Fruit fly (Drosophila melanogaster) whole organism, embryonic: Measurements from ENCODE around the gene CG13623.

Source experiments
- Aef1 ChIP-seq: fragments of 200-800 bp; sonication (Bioruptor generic); IDR thresholded peaks from 3 replicates; pipeline ENCODE4 v1.3.6; 2022; ENCODE audit warnings: missing biosample characterization, missing genetic modification characterization
- C15 ChIP-seq: fragments of 200-800 bp; sonication (Bioruptor generic); IDR thresholded peaks from 3 replicates; pipeline ENCODE4 v1.3.6; 2022; ENCODE audit warnings: missing biosample characterization, missing genetic modification characterization
- CG10147 ChIP-seq: fragments of 200-800 bp; sonication (Bioruptor generic); optimal IDR thresholded peaks from 2 replicates; lab custom pipeline; 2019; ENCODE audit warnings: missing biosample characterization, mild to moderate bottlenecking, missing genetic modification characterization, moderate library complexity
- CG10267 ChIP-seq: fragments of 200-800 bp; sonication (Bioruptor generic); optimal IDR thresholded peaks from 2 replicates; lab custom pipeline; 2018; ENCODE audit warnings: missing biosample characterization, mild to moderate bottlenecking, missing genetic modification characterization, moderate library complexity
- CG10366 ChIP-seq: fragments of 200-800 bp; sonication (Bioruptor generic); IDR thresholded peaks from 2 replicates; pipeline ENCODE4 v1.3.6; 2022; ENCODE audit warnings: missing biosample characterization, missing genetic modification characterization
- CG12299 ChIP-seq: fragments of 200-800 bp; sonication (Bioruptor generic); optimal IDR thresholded peaks from 2 replicates; lab custom pipeline; 2018; ENCODE audit warnings: missing biosample characterization, mild to moderate bottlenecking, missing genetic modification characterization
- CG13424 ChIP-seq: fragments of 200-800 bp; sonication (Bioruptor generic); optimal IDR thresholded peaks from 2 replicates; lab custom pipeline; 2019; ENCODE audit warnings: missing biosample characterization, mild to moderate bottlenecking, missing genetic modification characterization, moderate library complexity
- CG16813 ChIP-seq: fragments of 200-800 bp; sonication (Bioruptor generic); IDR thresholded peaks from 3 replicates; pipeline ENCODE4 v1.3.6; 2022; ENCODE audit warnings: missing biosample characterization, missing genetic modification characterization; ENCODE audit not compliant: partially characterized antibody
- CG16815 ChIP-seq: fragments of 200-800 bp; sonication (Bioruptor generic); optimal IDR thresholded peaks from 3 replicates; lab custom pipeline; 2017; ENCODE audit warnings: missing biosample characterization, mild to moderate bottlenecking, missing genetic modification characterization
- CG17612 ChIP-seq: fragments of 200-800 bp; sonication (Bioruptor generic); IDR thresholded peaks from 2 replicates; pipeline ENCODE4 v1.3.6; 2022; ENCODE audit warnings: missing biosample characterization, missing genetic modification characterization
- CG2120 ChIP-seq: fragments of 200-800 bp; sonication (Bioruptor generic); optimal IDR thresholded peaks from 3 replicates; lab custom pipeline; 2016; ENCODE audit warnings: missing biosample characterization, missing genetic modification characterization
- CG33213 ChIP-seq: fragments of 200-800 bp; sonication (Bioruptor generic); optimal IDR thresholded peaks from 3 replicates; lab custom pipeline; 2016; ENCODE audit warnings: missing biosample characterization, missing genetic modification characterization
- CG3407 ChIP-seq: fragments of 200-800 bp; sonication (Bioruptor generic); optimal IDR thresholded peaks from 2 replicates; lab custom pipeline; 2018; ENCODE audit warnings: missing biosample characterization, mild to moderate bottlenecking, missing genetic modification characterization
- CG34224 ChIP-seq: fragments of 200-800 bp; sonication (Bioruptor generic); IDR thresholded peaks from 3 replicates; pipeline ENCODE4 v1.3.6; 2022; ENCODE audit warnings: missing biosample characterization, missing genetic modification characterization; ENCODE audit not compliant: partially characterized antibody
- CG3995 ChIP-seq: fragments of 200-800 bp; sonication (Bioruptor generic); optimal IDR thresholded peaks from 3 replicates; lab custom pipeline; 2016; ENCODE audit warnings: missing biosample characterization, missing genetic modification characterization
- CG42726 ChIP-seq: fragments of 200-800 bp; sonication (Bioruptor generic); IDR thresholded peaks from 2 replicates; pipeline ENCODE4 v1.3.6; 2022; ENCODE audit warnings: missing biosample characterization, missing genetic modification characterization; ENCODE audit not compliant: partially characterized antibody
- CG4404 ChIP-seq: fragments of 200-800 bp; sonication (Bioruptor generic); IDR thresholded peaks from 2 replicates; pipeline ENCODE4 v1.3.6; 2022; ENCODE audit warnings: missing biosample characterization, missing genetic modification characterization
- CG5245 ChIP-seq: fragments of 200-800 bp; sonication (Bioruptor generic); optimal IDR thresholded peaks from 3 replicates; lab custom pipeline; 2016; ENCODE audit warnings: missing biosample characterization, missing genetic modification characterization
- CG8388 ChIP-seq: fragments of 200-800 bp; sonication (Bioruptor generic); optimal IDR thresholded peaks from 2 replicates; lab custom pipeline; 2019; ENCODE audit warnings: missing biosample characterization, mild to moderate bottlenecking, missing genetic modification characterization, moderate library complexity
- E2f1 ChIP-seq: fragments of 200-800 bp; sonication (Bioruptor generic); IDR thresholded peaks from 2 replicates; pipeline ENCODE4 v1.3.6; 2022; ENCODE audit warnings: missing biosample characterization, missing genetic modification characterization
- Elba2 ChIP-seq: fragments of 200-800 bp; sonication (Bioruptor generic); optimal IDR thresholded peaks from 3 replicates; lab custom pipeline; 2016; ENCODE audit warnings: missing biosample characterization, missing genetic modification characterization
- Hey ChIP-seq: fragments of 200-800 bp; sonication (Bioruptor generic); optimal IDR thresholded peaks from 3 replicates; lab custom pipeline; 2018; ENCODE audit warnings: missing biosample characterization, mild to moderate bottlenecking, missing genetic modification characterization
- Mad ChIP-seq: fragments of 200-800 bp; sonication (Bioruptor generic); optimal IDR thresholded peaks from 2 replicates; lab custom pipeline; 2016; ENCODE audit warnings: missing biosample characterization, missing genetic modification characterization
- Mrtf ChIP-seq: fragments of 200-800 bp; sonication (Bioruptor generic); IDR thresholded peaks from 3 replicates; pipeline ENCODE4 v1.3.6; 2022; ENCODE audit warnings: missing biosample characterization, missing genetic modification characterization
- Optix ChIP-seq: fragments of 200-800 bp; sonication (Bioruptor generic); IDR thresholded peaks from 3 replicates; pipeline ENCODE4 v1.3.6; 2022; ENCODE audit warnings: missing biosample characterization, missing genetic modification characterization
- Ravus ChIP-seq: fragments of 200-800 bp; sonication (Bioruptor generic); IDR thresholded peaks from 2 replicates; pipeline ENCODE4 v1.3.6; 2022; ENCODE audit warnings: missing biosample characterization, missing genetic modification characterization
- YL-1 ChIP-seq: fragments of 200-800 bp; sonication (Bioruptor generic); optimal IDR thresholded peaks from 3 replicates; lab custom pipeline; 2017; ENCODE audit warnings: missing biosample characterization, mild to moderate bottlenecking, missing genetic modification characterization
- ab ChIP-seq: fragments of 200-800 bp; sonication (Bioruptor generic); optimal IDR thresholded peaks from 2 replicates; lab custom pipeline; 2016; ENCODE audit warnings: missing biosample characterization, missing genetic modification characterization
- amos ChIP-seq: fragments of 200-800 bp; sonication (Bioruptor generic); IDR thresholded peaks from 2 replicates; pipeline ENCODE4 v1.3.6; 2022; ENCODE audit warnings: missing biosample characterization, missing genetic modification characterization; ENCODE audit not compliant: partially characterized antibody
- bab2 ChIP-seq: fragments of 200-800 bp; sonication (Bioruptor generic); optimal IDR thresholded peaks from 2 replicates; lab custom pipeline; 2016; ENCODE audit warnings: missing biosample characterization, missing genetic modification characterization
- bigmax ChIP-seq: fragments of 200-800 bp; sonication (Bioruptor generic); optimal IDR thresholded peaks from 2 replicates; lab custom pipeline; 2018; ENCODE audit warnings: missing biosample characterization, mild to moderate bottlenecking, missing genetic modification characterization
- cas ChIP-seq: fragments of 200-800 bp; sonication (Bioruptor generic); IDR thresholded peaks from 2 replicates; pipeline ENCODE4 v1.3.6; 2022; ENCODE audit warnings: missing biosample characterization, missing genetic modification characterization
- croc ChIP-seq: fragments of 200-800 bp; sonication (Bioruptor generic); conservative IDR thresholded peaks from 3 replicates; pipeline ENCODE4 v1.3.6; 2022; ENCODE audit warnings: missing biosample characterization, missing genetic modification characterization
- crp ChIP-seq, 2 experiments: fragments of 200-800 bp; sonication (Bioruptor generic); optimal IDR thresholded peaks; 2 replicates in 1 of 2; 3 replicates in 1 of 2; lab custom pipeline; 2017; ENCODE audit warnings: missing biosample characterization in 2 of 2, missing genetic modification characterization in 2 of 2, mild to moderate bottlenecking in 1 of 2, moderate library complexity in 1 of 2
- cwo ChIP-seq: fragments of 200-800 bp; sonication (Bioruptor generic); optimal IDR thresholded peaks from 3 replicates; lab custom pipeline; 2017; ENCODE audit warnings: missing biosample characterization, missing genetic modification characterization, mild to moderate bottlenecking, moderate library complexity, missing genetic modification reagents
- dmrt11E ChIP-seq: fragments of 200-800 bp; sonication (Bioruptor generic); optimal IDR thresholded peaks from 3 replicates; lab custom pipeline; 2018; ENCODE audit warnings: missing biosample characterization, mild to moderate bottlenecking, missing genetic modification characterization, moderate library complexity
- klu ChIP-seq: fragments of 200-800 bp; sonication (Bioruptor generic); IDR thresholded peaks from 2 replicates; pipeline ENCODE4 v1.3.6; 2022; ENCODE audit warnings: missing biosample characterization, missing genetic modification characterization
- lilli ChIP-seq: fragments of 200-800 bp; sonication (Bioruptor generic); optimal IDR thresholded peaks from 3 replicates; lab custom pipeline; 2016; ENCODE audit warnings: missing biosample characterization, missing genetic modification characterization
- luna ChIP-seq: fragments of 200-800 bp; sonication (Bioruptor generic); optimal IDR thresholded peaks from 2 replicates; lab custom pipeline; 2016; ENCODE audit warnings: missing biosample characterization, missing genetic modification characterization
- peb ChIP-seq: fragments of 200-800 bp; sonication (Bioruptor generic); IDR thresholded peaks from 2 replicates; pipeline ENCODE4 v1.3.6; 2022; ENCODE audit warnings: missing biosample characterization, missing genetic modification characterization
- pros ChIP-seq: fragments of 200-800 bp; sonication (Bioruptor generic); optimal IDR thresholded peaks from 3 replicates; lab custom pipeline; 2019; ENCODE audit warnings: missing biosample characterization, mild to moderate bottlenecking, missing genetic modification characterization, moderate library complexity
- run ChIP-seq: fragments of 200-800 bp; sonication (Bioruptor generic); optimal IDR thresholded peaks from 3 replicates; lab custom pipeline; 2018; ENCODE audit warnings: missing biosample characterization, mild to moderate bottlenecking, missing genetic modification characterization
- salm ChIP-seq: fragments of 200-800 bp; sonication (Bioruptor generic); optimal IDR thresholded peaks from 2 replicates; lab custom pipeline; 2018; ENCODE audit warnings: missing biosample characterization, mild to moderate bottlenecking, missing genetic modification characterization
- sr ChIP-seq: fragments of 200-800 bp; sonication (Bioruptor generic); IDR thresholded peaks from 3 replicates; pipeline ENCODE4 v1.3.6; 2022; ENCODE audit warnings: missing biosample characterization, missing genetic modification characterization
- sug ChIP-seq: fragments of 200-800 bp; optimal IDR thresholded peaks from 2 replicates; lab custom pipeline; 2019; ENCODE audit warnings: missing biosample characterization, mild to moderate bottlenecking, missing genetic modification characterization, moderate library complexity
- tll ChIP-seq, 2 experiments: fragments of 200-800 bp in 1 of 2; fragments of >200 bp in 1 of 2; sonication (Bioruptor generic) in 1 of 2; optimal IDR thresholded peaks; 2 replicates each; lab custom pipeline; 2017 to 2019; ENCODE audit warnings: missing biosample characterization in 2 of 2, missing genetic modification characterization in 2 of 2, mild to moderate bottlenecking in 1 of 2, moderate library complexity in 1 of 2
- tup ChIP-seq: fragments of 200-800 bp; sonication (Bioruptor generic); optimal IDR thresholded peaks from 2 replicates; lab custom pipeline; 2016; ENCODE audit warnings: missing biosample characterization, mild to moderate bottlenecking, missing genetic modification characterization, moderate library complexity
- wdn ChIP-seq: fragments of 200-800 bp; sonication (Bioruptor generic); IDR thresholded peaks from 2 replicates; pipeline ENCODE4 v1.3.6; 2022; ENCODE audit warnings: missing biosample characterization, missing genetic modification characterization
- wek ChIP-seq: fragments of 200-800 bp; sonication (Bioruptor generic); optimal IDR thresholded peaks from 3 replicates; lab custom pipeline; 2018; ENCODE audit warnings: missing biosample characterization, mild to moderate bottlenecking, missing genetic modification characterization, moderate library complexity
- zf30C ChIP-seq: fragments of 200-800 bp; sonication (Bioruptor generic); optimal IDR thresholded peaks from 3 replicates; lab custom pipeline; 2018; ENCODE audit warnings: missing biosample characterization, mild to moderate bottlenecking, missing genetic modification characterization

Gene CG13623

dm6 chr3R:24565748-24566239 lies 35.4 kb upstream of the CG13623 start (continued):
- peak; percentile 49; the same call in 1 of the 3 replicates for TF ChIP-seq CG34224 (GFP tag; lab: Robert Waterston, UW)
- TF ChIP-seq E2f1 (GFP tag; lab: Robert Waterston, UW): peak; percentile 16; the same call in 1 of the 2 replicates
- TF ChIP-seq Aef1 (GFP tag; lab: Robert Waterston, UW): peak; percentile 60; the same call in 1 of the 3 replicates
- TF ChIP-seq Elba2: no peak
- TF ChIP-seq CG3995: no peak
- TF ChIP-seq bab2 (GFP tag; lab: Kevin White, UChicago): peak; percentile 45
- TF ChIP-seq wdn (GFP tag; lab: Robert Waterston, UW): peak; percentile 19; the same call in 1 of the 2 replicates
- TF ChIP-seq tup: no peak
- TF ChIP-seq Mrtf (GFP tag; lab: Robert Waterston, UW): no peak
- 0 out of 2 replicates have a peak, but pooled peaks have one; percentile 16 for TF ChIP-seq cas (GFP tag; lab: Robert Waterston, UW)
- peak; percentile 44 for TF ChIP-seq lilli (GFP tag; lab: Kevin White, UChicago)
- TF ChIP-seq Mad (GFP tag; lab: Kevin White, UChicago): peak; percentile 26
- TF ChIP-seq CG13424: peak; percentile 50
- TF ChIP-seq CG4404: no peak
- no peak for TF ChIP-seq ab (GFP tag; lab: Kevin White, UChicago)
- peak; percentile 91 for TF ChIP-seq CG12299 (tag; lab: Kevin White, UChicago)
- TF ChIP-seq Optix: no peak
- peak; percentile 11 for TF ChIP-seq CG10267 (tag; lab: Kevin White, UChicago)
- peak; percentile 24 for TF ChIP-seq YL-1 (GFP tag; lab: Kevin White, UChicago)
- peak; percentile 10 for TF ChIP-seq dmrt11E
- TF ChIP-seq amos: no peak
- no peak for TF ChIP-seq Ravus
- peak; percentile 15 for TF ChIP-seq pros (GFP tag; lab: Kevin White, UChicago)
- no peak for TF ChIP-seq CG16813 (GFP tag; lab: Robert Waterston, UW)
- peak in 1 of 2 experiments; percentile 66 for TF ChIP-seq crp (GFP tag; optimal IDR thresholded peaks at IDR 0.05; lab: Kevin White, UChicago)
- TF ChIP-seq sr (GFP tag; lab: Robert Waterston, UW): peak; percentile 97; the same call in 2 of the 3 replicates
- TF ChIP-seq peb (GFP tag; lab: Robert Waterston, UW): no peak
- TF ChIP-seq Hey (tag; lab: Kevin White, UChicago): peak; percentile 52
- no peak for TF ChIP-seq croc (GFP tag; lab: Robert Waterston, UW)
- TF ChIP-seq C15: no peak
- peak; percentile 66 for TF ChIP-seq salm
- peak; percentile 43 for TF ChIP-seq CG2120 (GFP tag; lab: Kevin White, UChicago)
- no peak for TF ChIP-seq CG16815
- TF ChIP-seq luna (GFP tag; lab: Kevin White, UChicago): no peak
- no peak for TF ChIP-seq CG42726 (GFP tag; lab: Robert Waterston, UW)
- TF ChIP-seq CG8388 (GFP tag; lab: Kevin White, UChicago): no peak
- peak; percentile 75 for TF ChIP-seq CG10147 (GFP tag; lab: Kevin White, UChicago)
- no peak for TF ChIP-seq CG33213 (GFP tag; lab: Kevin White, UChicago)
- peak; percentile 46 for TF ChIP-seq run
- TF ChIP-seq CG5245 (GFP tag; lab: Kevin White, UChicago): no peak
- no peak for TF ChIP-seq CG10366 (GFP tag; lab: Robert Waterston, UW)
- TF ChIP-seq klu: no peak
- peak; percentile 71 for TF ChIP-seq cwo (GFP tag; lab: Kevin White, UChicago)
- no peak for TF ChIP-seq bigmax (GFP tag; lab: Kevin White, UChicago)
- peak; percentile 78 for TF ChIP-seq sug (tag; lab: Kevin White, UChicago)
- TF ChIP-seq CG3407 (GFP tag; lab: Kevin White, UChicago): peak; percentile 69
- TF ChIP-seq CG17612 (GFP tag; lab: Robert Waterston, UW): no peak
- peak; percentile 41 for TF ChIP-seq zf30C (GFP tag; lab: Kevin White, UChicago)
- TF ChIP-seq tll (GFP tag; optimal IDR thresholded peaks at IDR 0.05; lab: Kevin White, UChicago): no peak
- TF ChIP-seq wek: peak; percentile 64
